Fruit fly (Drosophila melanogaster) whole organism, embryonic: ENCODE measurements around the gene Cip4.

Experiments used
- C15 ChIP-seq: fragments of 200-800 bp; sonication (Bioruptor generic); IDR thresholded peaks from 3 replicates; pipeline ENCODE4 v1.3.6; 2022; ENCODE audit warnings: missing biosample characterization, missing genetic modification characterization
- CG10543 ChIP-seq: fragments of 200-800 bp; sonication (Bioruptor generic); optimal IDR thresholded peaks from 3 replicates; lab custom pipeline; 2017; ENCODE audit warnings: missing biosample characterization, mild to moderate bottlenecking, missing genetic modification characterization, moderate library complexity
- CG11085 ChIP-seq: fragments of 200-800 bp; sonication (Bioruptor generic); IDR thresholded peaks from 2 replicates; pipeline ENCODE4 v1.3.6; 2022; ENCODE audit warnings: missing biosample characterization, missing genetic modification characterization
- CG11247 ChIP-seq: fragments of 200-800 bp; sonication (Bioruptor generic); IDR thresholded peaks from 2 replicates; pipeline ENCODE4 v1.3.6; 2022; ENCODE audit warnings: missing biosample characterization, missing genetic modification characterization
- CG13624 ChIP-seq: fragments of 200-800 bp; sonication (Bioruptor generic); optimal IDR thresholded peaks from 2 replicates; lab custom pipeline; 2016; ENCODE audit warnings: missing biosample characterization, missing genetic modification characterization
- CG14050 ChIP-seq: fragments of 200-800 bp; sonication (Bioruptor generic); IDR thresholded peaks from 3 replicates; pipeline ENCODE4 v1.3.6; 2022; ENCODE audit warnings: missing biosample characterization, missing genetic modification characterization
- CG1603 ChIP-seq: fragments of 200-800 bp; sonication (Bioruptor generic); optimal IDR thresholded peaks from 2 replicates; lab custom pipeline; 2019; ENCODE audit warnings: missing biosample characterization, mild to moderate bottlenecking, missing genetic modification characterization, moderate library complexity
- CG16779 ChIP-seq: fragments of 200-800 bp; sonication (Bioruptor generic); IDR thresholded peaks from 2 replicates; pipeline ENCODE4 v1.3.6; 2022; ENCODE audit warnings: missing biosample characterization, missing genetic modification characterization
- CG16815 ChIP-seq: fragments of 200-800 bp; sonication (Bioruptor generic); optimal IDR thresholded peaks from 3 replicates; lab custom pipeline; 2017; ENCODE audit warnings: missing biosample characterization, mild to moderate bottlenecking, missing genetic modification characterization
- CG17328 ChIP-seq: fragments of 200-800 bp; sonication (Bioruptor generic); IDR thresholded peaks from 2 replicates; pipeline ENCODE4 v1.3.6; 2022; ENCODE audit warnings: missing biosample characterization, missing genetic modification characterization
- CG2875 ChIP-seq: fragments of 200-800 bp; sonication (Bioruptor generic); optimal IDR thresholded peaks from 2 replicates; lab custom pipeline; 2017; ENCODE audit warnings: missing biosample characterization, mild to moderate bottlenecking, missing genetic modification characterization, missing genetic modification reagents
- CG30431 ChIP-seq: fragments of 200-800 bp; sonication (Bioruptor generic); optimal IDR thresholded peaks from 2 replicates; lab custom pipeline; 2017; ENCODE audit warnings: missing biosample characterization, missing genetic modification characterization
- CG32772 ChIP-seq: fragments of 200-800 bp; sonication (Bioruptor generic); IDR thresholded peaks from 2 replicates; pipeline ENCODE4 v1.3.6; 2022; ENCODE audit warnings: missing biosample characterization, missing genetic modification characterization
- CG34224 ChIP-seq: fragments of 200-800 bp; sonication (Bioruptor generic); IDR thresholded peaks from 3 replicates; pipeline ENCODE4 v1.3.6; 2022; ENCODE audit warnings: missing biosample characterization, missing genetic modification characterization; ENCODE audit not compliant: partially characterized antibody
- CG34422 ChIP-seq: fragments of 200-800 bp; sonication (Bioruptor generic); IDR thresholded peaks from 3 replicates; pipeline ENCODE4 v1.3.6; 2022; ENCODE audit warnings: missing biosample characterization, missing genetic modification characterization
- CG3847 ChIP-seq: fragments of 200-800 bp; sonication (Bioruptor generic); IDR thresholded peaks from 2 replicates; pipeline ENCODE4 v1.3.6; 2022; ENCODE audit warnings: missing biosample characterization, missing genetic modification characterization
- CG4617 ChIP-seq: fragments of 200-800 bp; sonication (Bioruptor generic); optimal IDR thresholded peaks from 3 replicates; lab custom pipeline; 2016; ENCODE audit warnings: missing biosample characterization, missing genetic modification characterization, borderline replicate concordance
- CG6689 ChIP-seq: fragments of 200-800 bp; sonication (Bioruptor generic); IDR thresholded peaks from 2 replicates; pipeline ENCODE4 v1.3.6; 2022; ENCODE audit warnings: missing biosample characterization, missing genetic modification characterization
- CG7357 ChIP-seq: fragments of 200-800 bp; sonication (Bioruptor generic); IDR thresholded peaks from 3 replicates; pipeline ENCODE4 v1.3.6; 2022; ENCODE audit warnings: missing biosample characterization, missing genetic modification characterization
- CG7745 ChIP-seq: fragments of 200-800 bp; sonication (Bioruptor generic); optimal IDR thresholded peaks from 2 replicates; lab custom pipeline; 2018; ENCODE audit warnings: missing biosample characterization, mild to moderate bottlenecking, missing genetic modification characterization, moderate library complexity
- CG8290 ChIP-seq, 3 experiments: fragments of 200-800 bp; sonication (Bioruptor generic); optimal IDR thresholded peaks; 2 replicates each; lab custom pipeline; 2016 to 2019; ENCODE audit warnings: missing biosample characterization in 3 of 3, missing genetic modification characterization in 3 of 3, mild to moderate bottlenecking in 2 of 3, moderate library complexity in 1 of 3
- CG8765 ChIP-seq: fragments of 200-800 bp; sonication (Bioruptor generic); IDR thresholded peaks from 2 replicates; pipeline ENCODE4 v1.3.6; 2022; ENCODE audit warnings: missing biosample characterization, missing genetic modification characterization
- D19A ChIP-seq: fragments of 200-800 bp; optimal IDR thresholded peaks from 3 replicates; lab custom pipeline; 2019; ENCODE audit warnings: missing biosample characterization, mild to moderate bottlenecking, missing genetic modification characterization, moderate library complexity
- Doc2 ChIP-seq: fragments of 200-800 bp; sonication (Bioruptor generic); IDR thresholded peaks from 2 replicates; pipeline ENCODE4 v1.3.6; 2022; ENCODE audit warnings: missing biosample characterization, missing genetic modification characterization
- Eip74EF ChIP-seq, 2 experiments: fragments of 200-800 bp in 1 of 2; fragments of >200 bp in 1 of 2; sonication (Bioruptor generic) in 1 of 2; optimal IDR thresholded peaks; 2 replicates each; lab custom pipeline; 2017 to 2019; ENCODE audit warnings: missing biosample characterization in 2 of 2, missing genetic modification characterization in 2 of 2, mild to moderate bottlenecking in 1 of 2, moderate library complexity in 1 of 2
- Ets65A ChIP-seq: fragments of 200-800 bp; sonication (Bioruptor generic); peaks from one replicate; lab custom pipeline; 2016; ENCODE audit warnings: missing biosample characterization, missing genetic modification characterization
- Fer3 ChIP-seq: fragments of 200-800 bp; sonication (Bioruptor generic); optimal IDR thresholded peaks from 2 replicates; lab custom pipeline; 2018; ENCODE audit warnings: missing biosample characterization, mild to moderate bottlenecking, missing genetic modification characterization, moderate library complexity
- al ChIP-seq: fragments of 200-800 bp; sonication (Bioruptor generic); IDR thresholded peaks from 2 replicates; pipeline ENCODE4 v1.3.6; 2022; ENCODE audit warnings: missing biosample characterization, missing genetic modification characterization
- caup ChIP-seq: fragments of 200-800 bp; sonication (Bioruptor generic); optimal IDR thresholded peaks from 3 replicates; lab custom pipeline; 2017; ENCODE audit warnings: missing biosample characterization, mild to moderate bottlenecking, missing genetic modification characterization, moderate library complexity; ENCODE audit not compliant: severe bottlenecking
- croc ChIP-seq: fragments of 200-800 bp; sonication (Bioruptor generic); conservative IDR thresholded peaks from 3 replicates; pipeline ENCODE4 v1.3.6; 2022; ENCODE audit warnings: missing biosample characterization, missing genetic modification characterization
- ems ChIP-seq: fragments of 200-800 bp; sonication (Bioruptor generic); optimal IDR thresholded peaks from 3 replicates; lab custom pipeline; 2016; ENCODE audit warnings: missing biosample characterization, missing genetic modification characterization
- fd102C ChIP-seq: fragments of 200-800 bp; sonication (Bioruptor generic); optimal IDR thresholded peaks from 2 replicates; lab custom pipeline; 2018; ENCODE audit warnings: missing biosample characterization, mild to moderate bottlenecking, missing genetic modification characterization, moderate library complexity
- fd3F ChIP-seq: fragments of 200-800 bp; sonication (Bioruptor generic); optimal IDR thresholded peaks from 2 replicates; lab custom pipeline; 2018; ENCODE audit warnings: missing biosample characterization, mild to moderate bottlenecking, missing genetic modification characterization, moderate library complexity
- gce ChIP-seq: fragments of 200-800 bp; sonication (Bioruptor generic); IDR thresholded peaks from 3 replicates; pipeline ENCODE4 v1.3.6; 2022; ENCODE audit warnings: missing biosample characterization, missing genetic modification characterization
- gcm ChIP-seq: fragments of 200-800 bp; sonication (Bioruptor generic); optimal IDR thresholded peaks from 2 replicates; lab custom pipeline; 2019; ENCODE audit warnings: missing biosample characterization, mild to moderate bottlenecking, missing genetic modification characterization, moderate library complexity
- gcm2 ChIP-seq: fragments of 200-800 bp; sonication (Bioruptor generic); optimal IDR thresholded peaks from 2 replicates; lab custom pipeline; 2016; ENCODE audit warnings: missing biosample characterization, missing genetic modification characterization
- grau ChIP-seq: fragments of 200-800 bp; optimal IDR thresholded peaks from 3 replicates; lab custom pipeline; 2019; ENCODE audit warnings: missing biosample characterization, mild to moderate bottlenecking, missing genetic modification characterization, moderate library complexity
- jumu ChIP-seq: fragments of 200-800 bp; sonication (Bioruptor generic); optimal IDR thresholded peaks from 3 replicates; lab custom pipeline; 2016; ENCODE audit warnings: missing biosample characterization, missing genetic modification characterization
- maf-S ChIP-seq: fragments of 200-800 bp; sonication (Bioruptor generic); optimal IDR thresholded peaks from 2 replicates; lab custom pipeline; 2016; ENCODE audit warnings: missing biosample characterization, missing genetic modification characterization
- mam ChIP-seq: fragments of 200-800 bp; sonication (Bioruptor generic); optimal IDR thresholded peaks from 3 replicates; lab custom pipeline; 2016; ENCODE audit warnings: missing biosample characterization, missing genetic modification characterization
- nom ChIP-seq: fragments of 200-800 bp; sonication (Bioruptor generic); optimal IDR thresholded peaks from 2 replicates; lab custom pipeline; 2017; ENCODE audit warnings: missing biosample characterization, missing genetic modification characterization, mild to moderate bottlenecking, moderate library complexity, missing genetic modification reagents
- pan ChIP-seq, 4 experiments: fragments of >200 bp in 3 of 4; fragments of 200-800 bp in 1 of 4; sonication (Bioruptor generic) in 1 of 4; optimal IDR thresholded peaks in 3 of 4; IDR thresholded peaks in 1 of 4; 2 replicates each; pipeline versions ENCODE4 v1.3.6 to Lab custom; 2017 to 2022; ENCODE audit warnings: missing biosample characterization in 2 of 4, missing genetic modification characterization in 2 of 4, mixed read lengths in 1 of 4
- repo ChIP-seq: fragments of 200-800 bp; sonication (Bioruptor generic); optimal IDR thresholded peaks from 2 replicates; lab custom pipeline; 2016; ENCODE audit warnings: missing biosample characterization, missing genetic modification characterization
- so ChIP-seq: fragments of 200-800 bp; sonication (Bioruptor generic); IDR thresholded peaks from 3 replicates; pipeline ENCODE4 v1.3.6; 2022; ENCODE audit warnings: missing biosample characterization, missing genetic modification characterization
- stc ChIP-seq: fragments of 200-800 bp; sonication (Bioruptor generic); IDR thresholded peaks from 2 replicates; pipeline ENCODE4 v1.3.6; 2022; ENCODE audit warnings: missing biosample characterization, missing genetic modification characterization

The Cip4 gene

DNA sequence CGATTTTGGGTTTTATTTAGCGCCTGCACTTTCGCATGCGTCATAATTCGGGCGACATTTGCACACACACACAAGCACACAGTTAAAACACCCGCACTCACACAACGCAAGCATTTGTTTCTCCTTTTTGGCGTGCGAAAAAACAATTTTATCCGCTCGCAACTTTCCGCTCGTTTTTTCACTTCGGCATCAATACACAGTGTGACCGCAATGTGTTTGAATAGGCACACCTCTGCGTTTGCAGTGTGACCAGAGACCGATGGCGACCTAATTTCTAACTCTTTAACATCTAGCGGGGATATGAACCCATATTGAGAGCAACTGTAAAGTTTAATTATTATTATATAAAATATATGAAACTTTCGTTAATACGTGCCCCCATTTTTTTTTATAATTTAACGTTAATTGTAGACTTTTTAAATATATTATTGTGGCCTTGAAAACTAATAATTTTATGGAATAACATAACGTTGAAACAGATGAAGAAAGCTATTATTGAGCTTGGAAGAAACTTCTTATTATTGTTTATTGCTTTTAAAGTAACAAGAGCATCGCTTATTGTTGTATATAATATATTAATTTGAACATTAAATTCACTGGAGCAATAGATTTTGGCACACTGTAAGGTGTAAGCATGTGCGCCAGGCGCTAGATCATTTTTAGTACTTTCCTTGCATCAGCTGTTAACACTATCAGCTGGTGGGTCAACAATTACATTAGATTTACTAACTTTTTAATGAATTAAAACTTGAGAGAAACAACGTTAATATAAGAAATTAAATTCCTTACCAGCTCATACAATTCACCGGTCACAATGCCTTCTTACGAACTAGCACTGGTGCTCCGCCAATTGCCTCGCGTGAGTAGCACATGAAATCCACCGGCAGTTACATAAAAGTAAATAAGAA is at the start of gene Cip4, which contains the start of gene mRpS6 (continued):
- TF ChIP-seq D19A (tag; lab: Kevin White, UChicago): no peak
- peak; percentile 53 for TF ChIP-seq nom
- TF ChIP-seq CG34422 (GFP tag; lab: Robert Waterston, UW): peak; percentile 66
- peak; percentile 79 for TF ChIP-seq gcm (GFP tag; lab: Kevin White, UChicago)

DNA sequence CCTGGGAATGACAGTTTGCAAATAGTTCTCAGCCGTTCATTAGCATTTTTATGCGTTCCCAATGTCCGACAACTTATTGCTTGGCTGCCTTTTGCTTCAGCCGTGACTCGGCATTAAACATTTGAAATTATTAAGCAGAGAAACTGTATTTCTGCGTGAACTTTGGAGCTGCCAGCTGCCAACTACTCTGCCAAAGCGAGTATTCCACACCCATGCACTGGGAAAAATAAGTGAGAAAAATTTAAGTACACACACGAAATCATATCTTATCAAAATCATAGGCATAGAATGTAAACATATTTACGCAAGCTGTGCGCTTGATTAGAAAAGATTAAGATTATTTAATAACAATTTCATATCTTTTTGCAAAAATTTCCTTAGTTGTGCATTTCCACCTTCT is 49.1 kb upstream of the Cip4 start:
- TF ChIP-seq CG1603 (tag; lab: Kevin White, UChicago) (peak; percentile 38), CG16815 (GFP tag; lab: Kevin White, UChicago) (no peak), Fer3 (peak; percentile 19), CG34224 (GFP tag; lab: Robert Waterston, UW) (0 out of 3 replicates have a peak, but pooled peaks have one; percentile 9), fd3F (GFP tag; lab: Kevin White, UChicago) (peak; percentile 21), fd102C (GFP tag; lab: Kevin White, UChicago) (no peak), gce (peak; percentile 39; the same call in 1 of the 3 replicates), CG3847 (GFP tag; lab: Robert Waterston, UW) (peak; percentile 57; the same call in 1 of the 2 replicates), CG6689 (peak; percentile 66), CG2875 (GFP tag; lab: Kevin White, UChicago) (peak; percentile 25), CG32772 (GFP tag; lab: Robert Waterston, UW) (no peak), CG16779 (GFP tag; lab: Robert Waterston, UW) (0 out of 2 replicates have a peak, but pooled peaks have one; percentile 38), pan (optimal IDR thresholded peaks at IDR 0.05; lab: Kevin White, UChicago) (no peak), pan (GFP tag; optimal IDR thresholded peaks at IDR 0.05 in 1 of 2, IDR thresholded peaks at IDR 0.05 in 1 of 2) (peak in 1 of 2 experiments; percentile 84), C15 (GFP tag; lab: Robert Waterston, UW) (0 out of 3 replicates have a peak, but pooled peaks have one; percentile 39), CG8765 (GFP tag; lab: Robert Waterston, UW) (no peak), al (GFP tag; lab: Robert Waterston, UW) (peak; percentile 77), CG11247 (GFP tag; lab: Robert Waterston, UW) (peak; percentile 64), caup (GFP tag; lab: Kevin White, UChicago) (peak; percentile 37), repo (no peak), Ets65A (GFP tag; lab: Kevin White, UChicago) (peak; percentile 78), CG14050 (peak; percentile 72; the same call in 2 of the 3 replicates), CG4617 (GFP tag; lab: Kevin White, UChicago) (peak; percentile 2), CG13624 (GFP tag; lab: Kevin White, UChicago) (peak; percentile 15), stc (GFP tag; lab: Robert Waterston, UW) (0 out of 2 replicates have a peak, but pooled peaks have one; percentile 12), CG7745 (tag; lab: Kevin White, UChicago) (no peak), grau (tag; lab: Kevin White, UChicago) (peak; percentile 36), ems (GFP tag; lab: Kevin White, UChicago) (peak; percentile 37), maf-S (GFP tag; lab: Kevin White, UChicago) (peak; percentile 3), CG30431 (peak; percentile 29), jumu (no peak), Doc2 (GFP tag; lab: Robert Waterston, UW) (0 out of 2 replicates have a peak, but pooled peaks have one; percentile 55), CG7357 (GFP tag; lab: Robert Waterston, UW) (peak; percentile 65), CG11085 (GFP tag; lab: Robert Waterston, UW) (peak; percentile 61), gcm2 (GFP tag; lab: Kevin White, UChicago) (no peak), croc (GFP tag; lab: Robert Waterston, UW) (no peak), Eip74EF (GFP tag; optimal IDR thresholded peaks at IDR 0.05; lab: Kevin White, UChicago) (peak in 1 of 2 experiments; percentile 5), so (peak; percentile 51; the same call in 1 of the 3 replicates), CG10543 (GFP tag; lab: Kevin White, UChicago) (peak; percentile 47), mam (GFP tag; lab: Kevin White, UChicago) (peak; percentile 60), CG8290 (GFP tag; optimal IDR thresholded peaks at IDR 0.05; lab: Kevin White, UChicago) (no peak), CG8290 (tag; optimal IDR thresholded peaks at IDR 0.05; lab: Kevin White, UChicago) (peak in 1 of 2 experiments; percentile 63), CG17328 (peak; percentile 69)
